Fruit fly (Drosophila melanogaster): ENCODE measurements around the gene ImpE3.

dm6 chr3R:8029496-8030013 lies at the start of gene ImpE3:
- TF ChIP-seq EcR (GFP tag; optimal IDR thresholded peaks at IDR 0.05) (no peak), usp (GFP tag; optimal IDR thresholded peaks at IDR 0.05) (no peak)
